Fruit fly (Drosophila melanogaster) whole organism, embryonic: Measurements from ENCODE around the gene Swip-1.

ENCODE experiments used
- CG10462 ChIP-seq: fragments of 200-800 bp; sonication (Bioruptor generic); optimal IDR thresholded peaks from 2 replicates; lab custom pipeline; 2016; ENCODE audit warnings: missing biosample characterization, missing genetic modification characterization
- CG11560 ChIP-seq: fragments of 200-800 bp; sonication (Bioruptor generic); IDR thresholded peaks from 3 replicates; pipeline ENCODE4 v1.3.6; 2022; ENCODE audit warnings: missing biosample characterization, missing genetic modification characterization
- CG12155 ChIP-seq: fragments of 200-800 bp; sonication (Bioruptor generic); optimal IDR thresholded peaks from 3 replicates; lab custom pipeline; 2016; ENCODE audit warnings: missing biosample characterization, missing genetic modification characterization
- CG12391 ChIP-seq: fragments of 200-800 bp; sonication (Bioruptor generic); optimal IDR thresholded peaks from 3 replicates; lab custom pipeline; 2018; ENCODE audit warnings: missing biosample characterization, mild to moderate bottlenecking, missing genetic modification characterization, moderate library complexity
- CG13775 ChIP-seq: fragments of 200-800 bp; sonication (Bioruptor generic); optimal IDR thresholded peaks from 3 replicates; lab custom pipeline; 2017; ENCODE audit warnings: missing biosample characterization, mild to moderate bottlenecking, missing genetic modification characterization
- CG15269 ChIP-seq: fragments of 200-800 bp; sonication (Bioruptor generic); optimal IDR thresholded peaks from 2 replicates; lab custom pipeline; 2018; ENCODE audit warnings: missing biosample characterization, mild to moderate bottlenecking, missing genetic modification characterization, moderate library complexity
- CG1647 ChIP-seq: fragments of 200-800 bp; sonication (Bioruptor generic); optimal IDR thresholded peaks from 3 replicates; lab custom pipeline; 2016; ENCODE audit warnings: missing biosample characterization, missing genetic modification characterization
- CG2116 ChIP-seq: fragments of 200-800 bp; sonication (Bioruptor generic); optimal IDR thresholded peaks from 3 replicates; lab custom pipeline; 2018; ENCODE audit warnings: missing biosample characterization, mild to moderate bottlenecking, missing genetic modification characterization
- CG34224 ChIP-seq: fragments of 200-800 bp; sonication (Bioruptor generic); IDR thresholded peaks from 3 replicates; pipeline ENCODE4 v1.3.6; 2022; ENCODE audit warnings: missing biosample characterization, missing genetic modification characterization; ENCODE audit not compliant: partially characterized antibody
- CG3726 ChIP-seq: fragments of 200-800 bp; sonication (Bioruptor generic); IDR thresholded peaks from 3 replicates; pipeline ENCODE4, ENCODE4 v1.3.6; 2022; ENCODE audit warnings: missing biosample characterization, missing genetic modification characterization
- CG6272 ChIP-seq: fragments of 200-800 bp; sonication (Bioruptor generic); IDR thresholded peaks from 2 replicates; pipeline ENCODE4 v1.3.6; 2022; ENCODE audit warnings: missing biosample characterization, missing genetic modification characterization
- CG7839 ChIP-seq: fragments of 200-800 bp; sonication (Bioruptor generic); optimal IDR thresholded peaks from 3 replicates; lab custom pipeline; 2018; ENCODE audit warnings: missing biosample characterization, mild to moderate bottlenecking, missing genetic modification characterization, moderate library complexity
- CG8281 ChIP-seq: fragments of 200-800 bp; sonication (Bioruptor generic); optimal IDR thresholded peaks from 2 replicates; lab custom pipeline; 2018; ENCODE audit warnings: missing biosample characterization, mild to moderate bottlenecking, missing genetic modification characterization, moderate library complexity
- CG8478 ChIP-seq: fragments of >200 bp; optimal IDR thresholded peaks from 2 replicates; lab custom pipeline; 2018
- CG9876 ChIP-seq: fragments of 200-800 bp; sonication (Bioruptor generic); optimal IDR thresholded peaks from 2 replicates; lab custom pipeline; 2016; ENCODE audit warnings: missing biosample characterization, missing genetic modification characterization
- Chrac-16 ChIP-seq: fragments of 200-800 bp; sonication (Bioruptor generic); optimal IDR thresholded peaks from 3 replicates; lab custom pipeline; 2016; ENCODE audit warnings: missing biosample characterization, missing genetic modification characterization
- D19B ChIP-seq: fragments of 200-800 bp; sonication (Bioruptor generic); optimal IDR thresholded peaks from 2 replicates; lab custom pipeline; 2017; ENCODE audit warnings: missing biosample characterization, mild to moderate bottlenecking, missing genetic modification characterization
- Dad ChIP-seq: fragments of 200-800 bp; sonication (Bioruptor generic); optimal IDR thresholded peaks from 3 replicates; lab custom pipeline; 2016; ENCODE audit warnings: missing biosample characterization, missing genetic modification characterization
- Deaf1 ChIP-seq: fragments of 200-800 bp; optimal IDR thresholded peaks from 3 replicates; lab custom pipeline; 2019; ENCODE audit warnings: missing biosample characterization, mild to moderate bottlenecking, missing genetic modification characterization, moderate library complexity
- Hand ChIP-seq: fragments of 200-800 bp; sonication (Bioruptor generic); optimal IDR thresholded peaks from 2 replicates; lab custom pipeline; 2017; ENCODE audit warnings: mild to moderate bottlenecking, missing biosample characterization, missing genetic modification reagents, missing genetic modification characterization
- Hey ChIP-seq: fragments of 200-800 bp; sonication (Bioruptor generic); optimal IDR thresholded peaks from 3 replicates; lab custom pipeline; 2018; ENCODE audit warnings: missing biosample characterization, mild to moderate bottlenecking, missing genetic modification characterization
- Lpt ChIP-seq: fragments of >200 bp; optimal IDR thresholded peaks from 2 replicates; lab custom pipeline; 2018; ENCODE audit warnings: missing biosample characterization, missing genetic modification characterization
- Mad ChIP-seq: fragments of 200-800 bp; sonication (Bioruptor generic); optimal IDR thresholded peaks from 2 replicates; lab custom pipeline; 2016; ENCODE audit warnings: missing biosample characterization, missing genetic modification characterization
- Sin3A ChIP-seq: fragments of >200 bp; optimal IDR thresholded peaks from 2 replicates; lab custom pipeline; 2018
- Sox100B ChIP-seq: fragments of 200-800 bp; sonication (Bioruptor generic); optimal IDR thresholded peaks from 3 replicates; lab custom pipeline; 2018; ENCODE audit warnings: missing biosample characterization, mild to moderate bottlenecking, missing genetic modification characterization
- Sry-β ChIP-seq: fragments of 200-800 bp; sonication (Bioruptor generic); optimal IDR thresholded peaks from 2 replicates; lab custom pipeline; 2018; ENCODE audit warnings: missing biosample characterization, mild to moderate bottlenecking, missing genetic modification characterization, moderate library complexity
- Ssrp ChIP-seq: fragments of 200-800 bp; sonication (Bioruptor generic); optimal IDR thresholded peaks from 2 replicates; lab custom pipeline; 2018; ENCODE audit warnings: missing biosample characterization, mild to moderate bottlenecking, missing genetic modification characterization, moderate library complexity
- ab ChIP-seq: fragments of 200-800 bp; sonication (Bioruptor generic); optimal IDR thresholded peaks from 2 replicates; lab custom pipeline; 2016; ENCODE audit warnings: missing biosample characterization, missing genetic modification characterization
- ara ChIP-seq: fragments of 200-800 bp; sonication (Bioruptor generic); IDR thresholded peaks from 2 replicates; pipeline ENCODE4 v1.3.6; 2022; ENCODE audit warnings: missing biosample characterization, missing genetic modification characterization
- bcd ChIP-seq: fragments of 200-800 bp; sonication (Bioruptor generic); optimal IDR thresholded peaks from 2 replicates; lab custom pipeline; 2017; ENCODE audit warnings: missing biosample characterization, mild to moderate bottlenecking, missing genetic modification characterization
- br ChIP-seq: fragments of >200 bp; optimal IDR thresholded peaks from 2 replicates; lab custom pipeline; 2017
- caup ChIP-seq: fragments of 200-800 bp; sonication (Bioruptor generic); optimal IDR thresholded peaks from 3 replicates; lab custom pipeline; 2017; ENCODE audit warnings: missing biosample characterization, mild to moderate bottlenecking, missing genetic modification characterization, moderate library complexity; ENCODE audit not compliant: severe bottlenecking
- chif ChIP-seq, 2 experiments: fragments of 200-800 bp; sonication (Bioruptor generic); optimal IDR thresholded peaks; 3 replicates each; lab custom pipeline; 2016; ENCODE audit warnings: missing biosample characterization in 2 of 2, missing genetic modification characterization in 2 of 2
- chinmo ChIP-seq: fragments of 200-800 bp; sonication (Bioruptor generic); IDR thresholded peaks from 4 replicates; pipeline ENCODE4 v1.3.6; 2022; ENCODE audit warnings: missing biosample characterization, missing genetic modification characterization; ENCODE audit not compliant: partially characterized antibody
- dimm ChIP-seq: fragments of 200-800 bp; sonication (Bioruptor generic); IDR thresholded peaks from 2 replicates; pipeline ENCODE4 v1.3.6; 2022; ENCODE audit warnings: missing biosample characterization, missing genetic modification characterization
- emc ChIP-seq: fragments of 200-800 bp; sonication (Bioruptor generic); optimal IDR thresholded peaks from 2 replicates; lab custom pipeline; 2016; ENCODE audit warnings: missing biosample characterization, missing genetic modification characterization
- en ChIP-seq: fragments of 200-800 bp; sonication (Bioruptor generic); optimal IDR thresholded peaks from 2 replicates; lab custom pipeline; 2016; ENCODE audit warnings: missing biosample characterization, missing genetic modification characterization
- esg ChIP-seq: fragments of 200-800 bp; sonication (Bioruptor generic); conservative IDR thresholded peaks from 2 replicates; pipeline ENCODE4 v1.3.6; 2022; ENCODE audit warnings: missing biosample characterization, missing genetic modification characterization
- fu2 ChIP-seq: fragments of 200-800 bp; sonication (Bioruptor generic); optimal IDR thresholded peaks from 2 replicates; lab custom pipeline; 2016; ENCODE audit warnings: missing biosample characterization, missing genetic modification characterization
- gce ChIP-seq: fragments of 200-800 bp; sonication (Bioruptor generic); IDR thresholded peaks from 3 replicates; pipeline ENCODE4 v1.3.6; 2022; ENCODE audit warnings: missing biosample characterization, missing genetic modification characterization
- grau ChIP-seq: fragments of 200-800 bp; optimal IDR thresholded peaks from 3 replicates; lab custom pipeline; 2019; ENCODE audit warnings: missing biosample characterization, mild to moderate bottlenecking, missing genetic modification characterization, moderate library complexity
- h ChIP-seq: fragments of >200 bp; optimal IDR thresholded peaks from 2 replicates; lab custom pipeline; 2017
- hkb ChIP-seq, 2 experiments: fragments of 200-800 bp in 1 of 2; fragments of >200 bp in 1 of 2; sonication (Bioruptor generic) in 1 of 2; IDR thresholded peaks in 1 of 2; optimal IDR thresholded peaks in 1 of 2; 2 replicates each; pipeline versions ENCODE4 v1.3.6 to Lab custom; 2017 to 2022; ENCODE audit warnings: missing biosample characterization in 1 of 2, missing genetic modification characterization in 1 of 2
- lbe ChIP-seq: fragments of 200-800 bp; sonication (Bioruptor generic); optimal IDR thresholded peaks from 2 replicates; lab custom pipeline; 2016; ENCODE audit warnings: missing biosample characterization, mild to moderate bottlenecking, missing genetic modification characterization
- pita ChIP-seq: fragments of 200-800 bp; sonication (Bioruptor generic); optimal IDR thresholded peaks from 2 replicates; lab custom pipeline; 2017; ENCODE audit warnings: missing biosample characterization, mild to moderate bottlenecking, missing genetic modification characterization
- pzg ChIP-seq: fragments of 200-800 bp; sonication (Bioruptor generic); optimal IDR thresholded peaks from 3 replicates; lab custom pipeline; 2018; ENCODE audit warnings: missing biosample characterization, mild to moderate bottlenecking, missing genetic modification characterization, moderate library complexity
- row ChIP-seq: fragments of 200-800 bp; sonication (Bioruptor generic); IDR thresholded peaks from 3 replicates; pipeline ENCODE4 v1.3.6; 2022; ENCODE audit warnings: missing biosample characterization, missing genetic modification characterization
- sim ChIP-seq: fragments of 200-800 bp; sonication (Bioruptor generic); IDR thresholded peaks from 2 replicates; pipeline ENCODE4 v1.3.6; 2022; ENCODE audit warnings: missing biosample characterization, missing genetic modification characterization
- sna ChIP-seq: fragments of 200-800 bp; sonication (Bioruptor generic); IDR thresholded peaks from 2 replicates; pipeline ENCODE4 v1.3.6; 2022; ENCODE audit warnings: missing biosample characterization, missing genetic modification characterization; ENCODE audit not compliant: partially characterized antibody
- twi ChIP-seq: fragments of 200-800 bp; optimal IDR thresholded peaks from 2 replicates; lab custom pipeline; 2019; ENCODE audit warnings: missing biosample characterization, mild to moderate bottlenecking, missing genetic modification characterization, moderate library complexity
- yki ChIP-seq: fragments of >200 bp; optimal IDR thresholded peaks from 3 replicates; lab custom pipeline; 2018
- z ChIP-seq: fragments of 200-800 bp; sonication (Bioruptor generic); IDR thresholded peaks from 3 replicates; pipeline ENCODE4 v1.3.6; 2022; ENCODE audit warnings: missing biosample characterization, missing genetic modification characterization

The Swip-1 gene

dm6 chr2L:18948065-18948723 lies 38.9 kb downstream of the Swip-1 start (continued):
- TF ChIP-seq sna (GFP tag; lab: Robert Waterston, UW) = no peak
- peak; percentile 29 for TF ChIP-seq Mad (GFP tag; lab: Kevin White, UChicago)
- TF ChIP-seq emc (GFP tag; lab: Kevin White, UChicago) = no peak
- TF ChIP-seq CG2116 = no peak
- TF ChIP-seq hkb (optimal IDR thresholded peaks at IDR 0.05; lab: Kevin White, UChicago) = no peak
- TF ChIP-seq hkb (GFP tag; IDR thresholded peaks at IDR 0.05; lab: Robert Waterston, UW) = peak; percentile 69
- no peak for TF ChIP-seq esg (GFP tag; lab: Robert Waterston, UW)
- no peak for TF ChIP-seq yki (lab: Kevin White, UChicago)
- TF ChIP-seq dimm (GFP tag; lab: Robert Waterston, UW) = no peak
- no peak for TF ChIP-seq Sin3A (lab: Kevin White, UChicago)
- no peak for TF ChIP-seq CG34224 (GFP tag; lab: Robert Waterston, UW)
- peak; percentile 40 for TF ChIP-seq CG15269 (tag; lab: Kevin White, UChicago)
- TF ChIP-seq Chrac-16 = peak; percentile 54
- peak; percentile 81 for TF ChIP-seq Ssrp (tag; lab: Kevin White, UChicago)
- TF ChIP-seq br (lab: Kevin White, UChicago) = no peak
- TF ChIP-seq CG9876 (GFP tag; lab: Kevin White, UChicago) = no peak
- peak; percentile 80 for TF ChIP-seq row
- no peak for TF ChIP-seq en (GFP tag; lab: Kevin White, UChicago)
- no peak for TF ChIP-seq Deaf1 (tag; lab: Kevin White, UChicago)
- peak; percentile 90 for TF ChIP-seq CG12391 (tag; lab: Kevin White, UChicago)
- no peak for TF ChIP-seq Dad (GFP tag; lab: Kevin White, UChicago)
- TF ChIP-seq CG12155 = no peak
- no peak for TF ChIP-seq h (lab: Kevin White, UChicago)
- TF ChIP-seq fu2 (GFP tag; lab: Kevin White, UChicago) = no peak
- TF ChIP-seq CG11560 (tag; lab: Robert Waterston, UW) = no peak
- TF ChIP-seq CG1647 (GFP tag; lab: Kevin White, UChicago) = no peak
- peak; percentile 73 for TF ChIP-seq Sox100B (GFP tag; lab: Kevin White, UChicago)
- TF ChIP-seq bcd (GFP tag; lab: Kevin White, UChicago) = peak; percentile 46
- TF ChIP-seq ara (GFP tag; lab: Robert Waterston, UW) = peak; percentile 30; the same call in 1 of the 2 replicates
- TF ChIP-seq CG8478 = no peak
- TF ChIP-seq CG8281 (tag; lab: Kevin White, UChicago) = peak; percentile 17
- no peak for TF ChIP-seq ab
- TF ChIP-seq Sry-β = no peak
- peak; percentile 75 for TF ChIP-seq CG7839 (tag; lab: Kevin White, UChicago)
- no peak for TF ChIP-seq chinmo
- TF ChIP-seq lbe (GFP tag; lab: Kevin White, UChicago) = no peak
- TF ChIP-seq pzg = no peak
- no peak for TF ChIP-seq CG6272 (GFP tag; lab: Robert Waterston, UW)
- peak; percentile 19 for TF ChIP-seq CG10462 (GFP tag; lab: Kevin White, UChicago)
- TF ChIP-seq sim = no peak
- TF ChIP-seq D19B (GFP tag; lab: Kevin White, UChicago) = no peak
- no peak for TF ChIP-seq gce (GFP tag; lab: Robert Waterston, UW)
- no peak for TF ChIP-seq pita (GFP tag; lab: Kevin White, UChicago)
- no peak for TF ChIP-seq Hey
- no peak for TF ChIP-seq CG3726
- peak; percentile 81 for TF ChIP-seq grau
- TF ChIP-seq Hand (GFP tag; lab: Kevin White, UChicago) = peak; percentile 46
- no peak for TF ChIP-seq caup (GFP tag; lab: Kevin White, UChicago)
- TF ChIP-seq chif (GFP tag; optimal IDR thresholded peaks at IDR 0.05; lab: Kevin White, UChicago) = peak; percentile 45 to 60
- TF ChIP-seq CG13775 = peak; percentile 67
- TF ChIP-seq Lpt (GFP tag; lab: Kevin White, UChicago) = no peak
- peak; percentile 36 for TF ChIP-seq twi (tag; lab: Kevin White, UChicago)
- no peak for TF ChIP-seq z
